Worm (Caenorhabditis elegans) whole organism, L4/young adult: ENCODE results near the gene F48B9.1.

Source experiments
- W03F9.2 ChIP-seq: fragments of 150-350 bp; optimal IDR thresholded peaks from 2 replicates; lab custom pipeline; 2014; ENCODE audit warnings: missing biosample characterization, missing genetic modification characterization
- him-1 ChIP-seq: sonication (generic microtip); optimal IDR thresholded peaks from 2 replicates; lab custom pipeline; 2016; ENCODE audit warnings: missing genotype, missing genetic modification reagents, missing genetic modification characterization, missing compliant biosample characterization

ce11 chrX:2215108-2215507 is 34.4 kb downstream of the F48B9.1 start:
- TF ChIP-seq W03F9.2 (no peak), him-1 (tag; lab: Kevin White, UChicago) (no peak)
